Fruit fly (Drosophila melanogaster): ENCODE results near the gene CG43448.

CG43448 gene

DNA sequence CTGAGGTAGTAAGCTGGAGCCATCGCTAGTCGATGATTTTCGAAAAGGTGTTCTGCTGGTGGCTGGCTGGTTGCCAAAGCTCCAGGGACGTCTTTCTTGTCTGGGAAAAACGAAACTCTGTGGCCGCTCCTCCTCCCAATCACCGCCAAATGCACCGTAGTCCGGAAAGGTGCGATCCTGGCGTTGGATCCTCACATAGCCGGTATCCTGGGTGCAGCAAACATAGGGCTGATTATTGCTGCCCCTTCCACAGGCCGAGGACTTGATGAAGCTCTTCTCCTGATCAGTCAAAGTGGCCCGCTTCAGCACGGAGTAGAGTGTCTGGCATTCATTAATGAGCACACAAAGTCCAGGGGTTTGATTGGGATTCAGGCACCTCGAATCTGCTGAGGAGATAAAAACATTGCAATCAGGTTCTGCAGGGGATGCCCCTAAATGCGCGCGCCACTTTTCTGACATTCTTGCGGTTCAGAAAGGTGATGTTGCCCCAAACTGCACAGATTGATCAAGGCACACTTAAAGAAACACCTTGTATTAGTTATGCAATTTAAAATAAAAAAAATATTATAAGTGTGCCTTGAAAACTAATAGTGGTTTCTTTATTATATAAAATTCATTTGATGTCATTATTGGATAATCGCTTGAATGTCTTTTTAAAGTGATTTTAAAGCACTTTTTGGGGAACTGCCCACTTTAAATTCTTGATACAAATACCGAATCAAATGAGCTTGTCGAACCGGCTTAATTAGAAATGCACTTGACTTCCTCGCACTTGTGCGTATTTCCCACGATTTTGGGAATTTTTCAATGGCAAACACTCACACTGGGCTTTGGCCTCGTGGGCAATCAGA lies 8.4 kb upstream of the CG43448 start (continued):
- TF ChIP-seq CG11294 (GFP tag; IDR thresholded peaks at IDR 0.05) (no peak), Eip93F (GFP tag; optimal IDR thresholded peaks at IDR 0.05) (no peak), CG3032 (tag; optimal IDR thresholded peaks at IDR 0.05) (no peak), ss (GFP tag; optimal IDR thresholded peaks at IDR 0.05) (no peak), fd59A (GFP tag; optimal IDR thresholded peaks at IDR 0.05) (no peak), CG34406 (GFP tag; optimal IDR thresholded peaks at IDR 0.05) (no peak), esn (GFP tag; optimal IDR thresholded peaks at IDR 0.05) (peak; percentile 41), Gug (GFP tag; IDR thresholded peaks at IDR 0.05) (no peak), net (GFP tag; optimal IDR thresholded peaks at IDR 0.05) (no peak), CG6808 (GFP tag; optimal IDR thresholded peaks at IDR 0.05) (no peak), acj6 (GFP tag; optimal IDR thresholded peaks at IDR 0.05) (no peak), CG32006 (GFP tag; optimal IDR thresholded peaks at IDR 0.05) (no peak), pdm3 (GFP tag; optimal IDR thresholded peaks at IDR 0.05) (no peak), CG10631 (GFP tag; optimal IDR thresholded peaks at IDR 0.05) (no peak), CG9139 (GFP tag; optimal IDR thresholded peaks at IDR 0.05) (no peak), CG6792 (GFP tag; optimal IDR thresholded peaks at IDR 0.05) (no peak), Blimp-1 (GFP tag; optimal IDR thresholded peaks at IDR 0.05) (no peak)

dm6 chr3R:30243262-30243815 lies 5.8 kb upstream of the CG43448 start, which contains the start of gene CG9737:
Gene CG9737, minus strand, starts transcription at chr3R:30243312.
- TF ChIP-seq svp (GFP tag) (peak; percentile 84), Sox102F (GFP tag; optimal IDR thresholded peaks at IDR 0.05) (peak; percentile 72), CG15336 (GFP tag; IDR thresholded peaks at IDR 0.05) (peak; percentile 62; the same call in 1 of the 2 replicates), Eip75B (GFP tag; optimal IDR thresholded peaks at IDR 0.05) (peak; percentile 68), achi (GFP tag; optimal IDR thresholded peaks at IDR 0.05) (peak; percentile 20), CG4318 (GFP tag; optimal IDR thresholded peaks at IDR 0.05) (no peak), Blimp-1 (GFP tag; optimal IDR thresholded peaks at IDR 0.05) (peak; percentile 100), CG3919 (GFP tag; optimal IDR thresholded peaks at IDR 0.05) (peak; percentile 80), pdm3 (GFP tag; optimal IDR thresholded peaks at IDR 0.05) (peak; percentile 43), dsx (GFP tag; optimal IDR thresholded peaks at IDR 0.05; ENCODE audit: poor library complexity, severe bottlenecking) (peak; percentile 63), CG7368 (GFP tag; optimal IDR thresholded peaks at IDR 0.05) (peak; percentile 60), CG6808 (GFP tag; optimal IDR thresholded peaks at IDR 0.05) (peak; percentile 85), CG16779 (tag; optimal IDR thresholded peaks at IDR 0.05) (peak; percentile 84), Lpt (GFP tag; optimal IDR thresholded peaks at IDR 0.05) (peak; percentile 61), CG10669 (GFP tag; optimal IDR thresholded peaks at IDR 0.05) (peak; percentile 61), Hr38 (GFP tag; optimal IDR thresholded peaks at IDR 0.05) (no peak), Sox14 (GFP tag; optimal IDR thresholded peaks at IDR 0.05) (peak; percentile 73), acj6 (GFP tag; optimal IDR thresholded peaks at IDR 0.05) (no peak), CG31627 (GFP tag; optimal IDR thresholded peaks at IDR 0.05) (no peak), Ets21C (GFP tag; optimal IDR thresholded peaks at IDR 0.05) (no peak), Hr39 (GFP tag; optimal IDR thresholded peaks at IDR 0.05) (no peak), CG6792 (GFP tag; optimal IDR thresholded peaks at IDR 0.05) (no peak), CG8119 (GFP tag; IDR thresholded peaks at IDR 0.05) (peak; percentile 65; the same call in 2 of the 3 replicates), CG1621 (tag; optimal IDR thresholded peaks at IDR 0.05) (peak; percentile 85), salr (GFP tag; optimal IDR thresholded peaks at IDR 0.05) (peak; percentile 15 to 30), CG6163 (GFP tag; IDR thresholded peaks at IDR 0.05) (peak; percentile 64; the same call in 2 of the 3 replicates), CG8632 (GFP tag; optimal IDR thresholded peaks at IDR 0.05) (no peak), Eip93F (GFP tag; optimal IDR thresholded peaks at IDR 0.05) (peak; percentile 27), CG34406 (GFP tag; optimal IDR thresholded peaks at IDR 0.05) (peak; percentile 29), CG32006 (GFP tag; optimal IDR thresholded peaks at IDR 0.05) (peak; percentile 50), ss (GFP tag; optimal IDR thresholded peaks at IDR 0.05) (peak; percentile 86 to 92), Hr4 (GFP tag; optimal IDR thresholded peaks at IDR 0.05) (peak; percentile 54), net (GFP tag; optimal IDR thresholded peaks at IDR 0.05) (peak; percentile 91), Met (GFP tag; optimal IDR thresholded peaks at IDR 0.05) (peak; percentile 67), topi (GFP tag; optimal IDR thresholded peaks at IDR 0.05) (peak; percentile 67), CG9139 (GFP tag; optimal IDR thresholded peaks at IDR 0.05) (peak; percentile 89), fd59A (GFP tag; optimal IDR thresholded peaks at IDR 0.05) (no peak), cyc (GFP tag; optimal IDR thresholded peaks at IDR 0.05) (peak; percentile 27), Sox15 (GFP tag; optimal IDR thresholded peaks at IDR 0.05) (no peak), Smox (GFP tag; optimal IDR thresholded peaks at IDR 0.05) (peak; percentile 23), Ets96B (tag; optimal IDR thresholded peaks at IDR 0.05) (peak; percentile 3)
